Worm (Caenorhabditis elegans): ENCODE measurements around the gene F36H9.1.

- TF ChIP-seq ama-1 (optimal IDR thresholded peaks at IDR 0.05) = no peak
- no peak for TF ChIP-seq tbx-37 (GFP tag; conservative IDR thresholded peaks at IDR 0.05)
- TF ChIP-seq aly-1 (tag; optimal IDR thresholded peaks at IDR 0.05) = no peak
- no peak for TF ChIP-seq F13C5.2 (tag; optimal IDR thresholded peaks at IDR 0.05)
- TF ChIP-seq sea-1 (GFP tag; conservative IDR thresholded peaks at IDR 0.05) = no peak
- TF ChIP-seq flt-1 (GFP tag; IDR thresholded peaks at IDR 0.05) = no peak
- TF ChIP-seq hmbx-1 (tag; optimal IDR thresholded peaks at IDR 0.05) = no peak
- TF ChIP-seq tbx-11 (GFP tag; IDR thresholded peaks at IDR 0.05) = no peak
These were observed 12.4 kb upstream of the F36H9.1 start, which contains the start of gene F36H9.5 for ce11 chrV:1781922-1782321.
